Fruit fly (Drosophila melanogaster): ENCODE measurements around the gene pdm2.

dm6 chr2L:12616748-12617147, 40.2 kb upstream of the pdm2 start:
- no peak for TF ChIP-seq CG3919 (GFP tag; optimal IDR thresholded peaks at IDR 0.05)
- no peak for TF ChIP-seq cyc (GFP tag; optimal IDR thresholded peaks at IDR 0.05)
- no peak for TF ChIP-seq CG31627 (GFP tag; optimal IDR thresholded peaks at IDR 0.05)

All from whole organism, prepupa.